Worm (Caenorhabditis elegans) whole organism, L4 larva: ENCODE measurements around the gene C02H6.3.

ENCODE experiments used
- D1046.2 ChIP-seq: fragments of 200-800 bp; sonication (Bioruptor generic); IDR thresholded peaks from 2 replicates; pipeline ENCODE4 v1.3.6; 2022; ENCODE audit warnings: missing genetic modification characterization, missing compliant biosample characterization
- Y105C5A.15 ChIP-seq: fragments of 200-800 bp; sonication (Bioruptor generic); IDR thresholded peaks from 2 replicates; pipeline ENCODE4 v1.3.6; 2022; ENCODE audit warnings: missing genetic modification characterization, missing compliant biosample characterization
- Y48G9A.11 ChIP-seq: fragments of 200-800 bp; sonication (Bioruptor generic); IDR thresholded peaks from 2 replicates; pipeline ENCODE4 v1.3.6; 2022; ENCODE audit warnings: missing genetic modification reagents, missing genetic modification characterization, missing compliant biosample characterization
- Y75B8A.6 ChIP-seq: fragments of 200-800 bp; sonication (Bioruptor generic); IDR thresholded peaks from 2 replicates; pipeline ENCODE4 v1.3.6; 2022; ENCODE audit warnings: missing genetic modification reagents, missing genetic modification characterization, missing compliant biosample characterization
- ZK546.5 ChIP-seq, 2 experiments: sonication (generic microtip); optimal IDR thresholded peaks; 2 replicates each; lab custom pipeline; 2017; ENCODE audit warnings: missing biosample characterization in 2 of 2, missing genetic modification characterization in 2 of 2
- aha-1 ChIP-seq: fragments of 150-350 bp; peaks from one replicate; lab custom pipeline; 2014; ENCODE audit warnings: missing biosample characterization, missing genetic modification characterization
- aly-2 ChIP-seq: sonication (generic microtip); optimal IDR thresholded peaks from 2 replicates; lab custom pipeline; 2018; ENCODE audit warnings: missing biosample characterization, missing genetic modification characterization
- ama-1 ChIP-seq: fragments of 150-350 bp; optimal IDR thresholded peaks from 2 replicates; lab custom pipeline; 2014; ENCODE audit warnings: inconsistent platforms, mixed read lengths
- ceh-32 ChIP-seq: sonication (generic microtip); optimal IDR thresholded peaks from 2 replicates; lab custom pipeline; 2016; ENCODE audit warnings: mild to moderate bottlenecking, missing genetic modification characterization, missing compliant biosample characterization; ENCODE audit not compliant: poor library complexity
- daf-12 ChIP-seq: fragments of 150-350 bp; optimal IDR thresholded peaks from 2 replicates; lab custom pipeline; 2014; ENCODE audit warnings: missing biosample characterization, missing genetic modification reagents, missing genetic modification characterization
- daf-16 ChIP-seq, 3 experiments: sonication (generic microtip); optimal IDR thresholded peaks; 2 replicates each; lab custom pipeline; 2016 to 2017; ENCODE audit warnings: missing genetic modification characterization in 3 of 3, missing genetic modification reagents in 3 of 3, mild to moderate bottlenecking in 2 of 3, missing compliant biosample characterization in 2 of 3, missing biosample characterization in 1 of 3, moderate library complexity in 1 of 3
- dmd-6 ChIP-seq: fragments of 200-800 bp; sonication (Bioruptor generic); IDR thresholded peaks from 2 replicates; pipeline ENCODE4 v1.3.6; 2022; ENCODE audit warnings: missing genetic modification reagents, missing genetic modification characterization, missing compliant biosample characterization
- dpl-1 ChIP-seq: fragments of 150-350 bp; optimal IDR thresholded peaks from 2 replicates; lab custom pipeline; 2014; ENCODE audit warnings: missing biosample characterization, missing genetic modification reagents, missing genetic modification characterization
- dve-1 ChIP-seq: sonication (generic microtip); optimal IDR thresholded peaks from 2 replicates; lab custom pipeline; 2017; ENCODE audit warnings: antibody characterized with exemption, mild to moderate bottlenecking, missing genetic modification characterization, missing compliant biosample characterization; ENCODE audit not compliant: insufficient read depth
- fkh-10 ChIP-seq: fragments of 150-350 bp; optimal IDR thresholded peaks from 2 replicates; lab custom pipeline; 2014; ENCODE audit warnings: missing biosample characterization, missing genetic modification reagents, missing genetic modification characterization
- fos-1 ChIP-seq: fragments of 150-350 bp; optimal IDR thresholded peaks from 2 replicates; lab custom pipeline; 2014; ENCODE audit warnings: missing biosample characterization, missing genetic modification characterization
- gei-8 ChIP-seq: fragments of 200-800 bp; sonication (Bioruptor generic); optimal IDR thresholded peaks from 2 replicates; lab custom pipeline; 2018; ENCODE audit warnings: mild to moderate bottlenecking, missing genetic modification characterization, missing compliant biosample characterization
- hif-1 ChIP-seq, 2 experiments: sonication (generic microtip); optimal IDR thresholded peaks; 2 replicates each; lab custom pipeline; 2016 to 2017; ENCODE audit warnings: missing compliant biosample characterization in 2 of 2, missing genetic modification characterization in 2 of 2, missing genetic modification reagents in 2 of 2, missing genotype in 2 of 2, mild to moderate bottlenecking in 1 of 2
- hmg-1.1 ChIP-seq: fragments of 200-800 bp; sonication (Bioruptor generic); IDR thresholded peaks from 2 replicates; pipeline ENCODE4 v1.3.6; 2022; ENCODE audit warnings: missing genetic modification reagents, missing genetic modification characterization, missing compliant biosample characterization
- lin-1 ChIP-seq: fragments of 200-800 bp; sonication (Bioruptor generic); IDR thresholded peaks from 2 replicates; pipeline ENCODE4 v1.3.6; 2022; ENCODE audit warnings: missing genetic modification reagents, missing genetic modification characterization, missing compliant biosample characterization
- lin-29 ChIP-seq: fragments of 200-800 bp; sonication (Bioruptor generic); IDR thresholded peaks from 2 replicates; pipeline ENCODE4 v1.3.6; 2022; ENCODE audit warnings: missing genetic modification reagents, missing genetic modification characterization, missing compliant biosample characterization
- mxl-2 ChIP-seq: fragments of 200-800 bp; sonication (Bioruptor generic); conservative IDR thresholded peaks from 2 replicates; pipeline ENCODE4 v1.3.6; 2022; ENCODE audit warnings: missing genetic modification reagents, missing genetic modification characterization, missing compliant biosample characterization
- nhr-11 ChIP-seq: fragments of 150-350 bp; optimal IDR thresholded peaks from 2 replicates; lab custom pipeline; 2014; ENCODE audit warnings: missing biosample characterization, missing genetic modification characterization
- nhr-111 ChIP-seq: fragments of 200-800 bp; sonication (Bioruptor generic); optimal IDR thresholded peaks from 2 replicates; lab custom pipeline; 2018; ENCODE audit warnings: mild to moderate bottlenecking, missing genetic modification characterization, missing compliant biosample characterization
- nhr-25 ChIP-seq: sonication (generic microtip); optimal IDR thresholded peaks from 2 replicates; lab custom pipeline; 2017; ENCODE audit warnings: missing genetic modification characterization, mild to moderate bottlenecking, missing compliant biosample characterization, antibody characterized with exemption, moderate library complexity, borderline replicate concordance; ENCODE audit not compliant: insufficient read depth
- nhr-28 ChIP-seq: fragments of 150-350 bp; optimal IDR thresholded peaks from 2 replicates; lab custom pipeline; 2014; ENCODE audit warnings: missing biosample characterization, missing genetic modification characterization
- pqm-1 ChIP-seq: sonication (generic microtip); optimal IDR thresholded peaks from 2 replicates; lab custom pipeline; 2017; ENCODE audit warnings: missing biosample characterization, missing genetic modification characterization
- rbr-2 ChIP-seq: sonication (generic microtip); optimal IDR thresholded peaks from 2 replicates; lab custom pipeline; 2016; ENCODE audit warnings: missing genotype, missing genetic modification characterization, missing compliant biosample characterization
- spr-3 ChIP-seq: fragments of 200-800 bp; sonication (Bioruptor generic); optimal IDR thresholded peaks from 2 replicates; lab custom pipeline; 2018; ENCODE audit warnings: mild to moderate bottlenecking, missing genetic modification characterization, missing compliant biosample characterization
- unc-62 ChIP-seq, 3 experiments: fragments of 150-350 bp in 1 of 3; sonication (generic microtip); optimal IDR thresholded peaks in 2 of 3; peaks in 1 of 3; 1 replicate in 1 of 3; 2 replicates in 2 of 3; lab custom pipeline; 2014 to 2017; ENCODE audit warnings: missing biosample characterization in 3 of 3, missing genetic modification characterization in 3 of 3, missing genetic modification reagents in 3 of 3, missing genotype in 1 of 3
- vab-7 ChIP-seq: fragments of 200-800 bp; sonication (Bioruptor generic); IDR thresholded peaks from 2 replicates; pipeline ENCODE4 v1.3.6; 2022; ENCODE audit warnings: missing genetic modification reagents, missing genetic modification characterization, missing compliant biosample characterization
- zfp-2 ChIP-seq: sonication (generic microtip); optimal IDR thresholded peaks from 2 replicates; lab custom pipeline; 2016; ENCODE audit warnings: mild to moderate bottlenecking, missing genetic modification characterization, missing compliant biosample characterization

The C02H6.3 gene

ce11 chrV:7391933-7392332 lies 4.3 kb upstream of the C02H6.3 start, which contains the start of gene fbxa-105:
Gene fbxa-105, minus strand, starts transcription at chrV:7392029.
- TF ChIP-seq nhr-28 (peak; percentile 26), pqm-1 (peak; percentile 77), dve-1 (tag; lab: Kevin White, UChicago) (peak; percentile 24), hmg-1.1 (GFP tag; lab: Robert Waterston, UW) (no peak), dpl-1 (no peak), daf-16 (GFP tag; optimal IDR thresholded peaks at IDR 0.05; lab: Kevin White, UChicago) (no peak), daf-16 (tag; optimal IDR thresholded peaks at IDR 0.05; lab: Kevin White, UChicago) (peak; percentile 59), fos-1 (no peak)

ce11 chrV:7389771-7390170 lies 2.1 kb upstream of the C02H6.3 start, which contains the start of gene C02H6.1:
Gene C02H6.1, minus strand, starts transcription at chrV:7389871.
- TF ChIP-seq Y75B8A.6 (GFP tag; lab: Robert Waterston, UW), result no peak
- TF ChIP-seq dmd-6 (GFP tag; lab: Robert Waterston, UW), result no peak
- no peak for TF ChIP-seq hif-1 (tag; optimal IDR thresholded peaks at IDR 0.05; lab: Kevin White, UChicago)
- TF ChIP-seq nhr-28, result no peak
- no peak for TF ChIP-seq ama-1 (lab: Kevin White, UChicago)
- no peak for TF ChIP-seq gei-8 (GFP tag; lab: Kevin White, UChicago)

DNA sequence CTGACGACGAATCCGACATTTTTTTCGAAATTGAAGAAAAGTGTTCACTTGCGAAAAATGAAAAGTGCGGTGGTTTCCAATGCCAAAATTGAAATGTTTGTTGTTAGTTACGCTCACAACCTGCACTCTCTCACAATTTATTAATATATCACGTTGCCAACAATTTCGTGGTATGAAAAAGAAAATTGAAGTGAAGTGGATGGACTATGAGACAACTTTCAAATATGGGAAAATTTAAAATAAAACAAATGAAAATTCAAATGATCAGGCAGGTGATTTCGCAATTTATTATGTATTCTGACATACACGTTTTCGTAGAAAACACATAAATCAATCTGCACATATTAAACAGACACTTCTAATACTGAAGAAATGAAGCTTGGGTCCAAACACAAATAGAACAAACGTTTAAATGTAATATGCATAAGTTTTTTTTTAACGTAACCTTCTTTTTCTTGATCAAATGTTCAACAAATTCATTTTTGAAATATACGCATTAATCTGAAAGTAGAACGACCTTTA lies 1.5 kb downstream of the C02H6.3 start, which contains the start of gene srp-6:
Gene srp-6 (minus strand): TSS at position 51 of the 522 bp plus-strand sequence.
- TF ChIP-seq unc-62 (GFP tag; optimal IDR thresholded peaks at IDR 0.05 in 1 of 2; lab: Kevin White, UChicago) (peak in 1 of 2 experiments; percentile 66), unc-62 (tag; optimal IDR thresholded peaks at IDR 0.05; lab: Kevin White, UChicago) (no peak), nhr-25 (no peak), dve-1 (tag; lab: Kevin White, UChicago) (peak; percentile 10), nhr-11 (tag; lab: Kevin White, UChicago) (peak; percentile 9)

DNA sequence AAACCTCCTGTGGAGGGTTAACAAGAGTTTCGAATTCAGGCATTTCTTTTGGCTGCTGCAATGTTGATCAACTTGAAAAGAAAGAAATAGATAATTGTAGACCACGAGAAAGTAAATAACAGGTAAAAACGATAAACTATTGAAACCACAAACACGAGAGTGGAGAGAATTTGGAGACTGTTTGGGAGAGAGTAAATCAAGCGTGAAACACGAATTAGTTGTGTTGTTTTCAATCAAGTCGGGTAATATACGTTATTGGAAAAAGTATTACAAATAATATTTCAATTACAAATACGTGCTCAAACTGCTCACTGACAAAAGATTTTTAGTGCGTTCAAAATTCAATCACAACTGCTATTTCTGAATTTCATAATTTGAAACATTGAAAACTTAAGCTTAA lies 6.6 kb downstream of the C02H6.3 start, which contains the start of gene C03G6.17:
Gene C03G6.17 (minus strand): TSS at position 101 of the 400 bp plus-strand sequence.
- TF ChIP-seq dve-1 (tag; lab: Kevin White, UChicago), result no peak
- peak; percentile 22 for TF ChIP-seq aha-1 (tag; lab: Kevin White, UChicago)

DNA sequence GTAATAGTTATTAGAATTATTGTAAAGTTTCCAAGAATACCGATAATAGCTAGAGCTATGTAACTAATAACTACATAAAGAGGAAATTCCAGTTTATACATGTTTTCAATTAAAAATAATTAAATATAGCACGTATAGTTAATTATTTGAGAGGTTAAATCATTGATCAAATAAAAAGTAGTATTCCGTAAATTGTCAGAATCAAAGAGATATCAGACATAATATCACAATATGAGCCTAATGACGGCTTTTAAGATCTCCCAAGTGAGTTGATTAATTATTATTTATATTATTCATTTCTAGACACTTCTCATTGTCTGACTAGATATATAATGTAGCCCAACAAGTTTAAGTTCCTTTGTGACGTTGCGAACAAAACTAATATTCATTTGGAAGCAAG lies 8.3 kb downstream of the C02H6.3 start, which contains the start of gene srsx-24:
Gene srsx-24 (minus strand): TSS at position 101 of the 400 bp plus-strand sequence.
- TF ChIP-seq Y75B8A.6 (GFP tag; lab: Robert Waterston, UW) (no peak), daf-16 (GFP tag; optimal IDR thresholded peaks at IDR 0.05; lab: Kevin White, UChicago) (no peak), daf-16 (tag; optimal IDR thresholded peaks at IDR 0.05; lab: Kevin White, UChicago) (no peak), lin-29 (GFP tag; lab: Robert Waterston, UW) (no peak), rbr-2 (tag; lab: Kevin White, UChicago) (no peak), aly-2 (tag; lab: Kevin White, UChicago) (no peak), Y48G9A.11 (GFP tag; lab: Robert Waterston, UW) (no peak), vab-7 (GFP tag; lab: Robert Waterston, UW) (no peak), ceh-32 (tag; lab: Kevin White, UChicago) (no peak), lin-1 (GFP tag; lab: Robert Waterston, UW) (no peak), D1046.2 (GFP tag; lab: Robert Waterston, UW) (no peak), ZK546.5 (tag; optimal IDR thresholded peaks at IDR 0.05; lab: Kevin White, UChicago) (no peak), fkh-10 (GFP tag; lab: Kevin White, UChicago) (no peak), mxl-2 (GFP tag; lab: Robert Waterston, UW) (no peak), zfp-2 (tag; lab: Kevin White, UChicago) (no peak), spr-3 (GFP tag; lab: Kevin White, UChicago) (no peak), daf-12 (tag; lab: Kevin White, UChicago) (no peak), nhr-111 (GFP tag; lab: Kevin White, UChicago) (no peak), Y105C5A.15 (no peak)
